Fruit fly (Drosophila melanogaster) whole organism, embryonic: Measurements from ENCODE around the gene NKCC.

Experiments
- Ada2b ChIP-seq: fragments of 200-800 bp; sonication (Bioruptor generic); IDR thresholded peaks from 2 replicates; pipeline ENCODE4 v1.3.6; 2022; ENCODE audit warnings: missing biosample characterization, missing genetic modification characterization
- Bdp1 ChIP-seq: fragments of 200-800 bp; sonication (Bioruptor generic); optimal IDR thresholded peaks from 3 replicates; lab custom pipeline; 2016; ENCODE audit warnings: missing biosample characterization, missing genetic modification characterization
- CG10274 ChIP-seq: fragments of 200-800 bp; sonication (Bioruptor generic); optimal IDR thresholded peaks from 3 replicates; lab custom pipeline; 2017; ENCODE audit warnings: missing biosample characterization, mild to moderate bottlenecking, missing genetic modification characterization
- CG10462 ChIP-seq: fragments of 200-800 bp; sonication (Bioruptor generic); optimal IDR thresholded peaks from 2 replicates; lab custom pipeline; 2016; ENCODE audit warnings: missing biosample characterization, missing genetic modification characterization
- CG10543 ChIP-seq: fragments of 200-800 bp; sonication (Bioruptor generic); optimal IDR thresholded peaks from 3 replicates; lab custom pipeline; 2017; ENCODE audit warnings: missing biosample characterization, mild to moderate bottlenecking, missing genetic modification characterization, moderate library complexity
- CG11504 ChIP-seq: fragments of 200-800 bp; sonication (Bioruptor generic); optimal IDR thresholded peaks from 3 replicates; lab custom pipeline; 2019; ENCODE audit warnings: missing biosample characterization, mild to moderate bottlenecking, missing genetic modification characterization, moderate library complexity
- CG12769 ChIP-seq: fragments of 200-800 bp; sonication (Bioruptor generic); optimal IDR thresholded peaks from 2 replicates; lab custom pipeline; 2019; ENCODE audit warnings: missing biosample characterization, mild to moderate bottlenecking, missing genetic modification characterization, moderate library complexity
- CG14050 ChIP-seq: fragments of 200-800 bp; sonication (Bioruptor generic); IDR thresholded peaks from 3 replicates; pipeline ENCODE4 v1.3.6; 2022; ENCODE audit warnings: missing biosample characterization, missing genetic modification characterization
- CG15269 ChIP-seq: fragments of 200-800 bp; sonication (Bioruptor generic); optimal IDR thresholded peaks from 2 replicates; lab custom pipeline; 2018; ENCODE audit warnings: missing biosample characterization, mild to moderate bottlenecking, missing genetic modification characterization, moderate library complexity
- CG15696 ChIP-seq: fragments of 200-800 bp; sonication (Bioruptor generic); optimal IDR thresholded peaks from 2 replicates; lab custom pipeline; 2019; ENCODE audit warnings: missing biosample characterization, mild to moderate bottlenecking, missing genetic modification characterization, moderate library complexity
- CG17568 ChIP-seq: fragments of 200-800 bp; sonication (Bioruptor generic); optimal IDR thresholded peaks from 2 replicates; lab custom pipeline; 2018; ENCODE audit warnings: missing biosample characterization, mild to moderate bottlenecking, missing genetic modification characterization, moderate library complexity
- CG2116 ChIP-seq: fragments of 200-800 bp; sonication (Bioruptor generic); optimal IDR thresholded peaks from 3 replicates; lab custom pipeline; 2018; ENCODE audit warnings: missing biosample characterization, mild to moderate bottlenecking, missing genetic modification characterization
- CG2120 ChIP-seq: fragments of 200-800 bp; sonication (Bioruptor generic); optimal IDR thresholded peaks from 3 replicates; lab custom pipeline; 2016; ENCODE audit warnings: missing biosample characterization, missing genetic modification characterization
- CG32532 ChIP-seq: fragments of 200-800 bp; sonication (Bioruptor generic); IDR thresholded peaks from 2 replicates; pipeline ENCODE4 v1.3.6; 2022; ENCODE audit warnings: missing biosample characterization, missing genetic modification characterization
- CG3281 ChIP-seq: fragments of 200-800 bp; sonication (Bioruptor generic); optimal IDR thresholded peaks from 3 replicates; lab custom pipeline; 2017; ENCODE audit warnings: missing biosample characterization, mild to moderate bottlenecking, missing genetic modification characterization
- CG6791 ChIP-seq: fragments of 200-800 bp; sonication (Bioruptor generic); IDR thresholded peaks from 3 replicates; pipeline ENCODE4 v1.3.6; 2022; ENCODE audit warnings: missing biosample characterization, missing genetic modification characterization; ENCODE audit not compliant: partially characterized antibody
- CG7271 ChIP-seq: fragments of 200-800 bp; sonication (Bioruptor generic); optimal IDR thresholded peaks from 2 replicates; lab custom pipeline; 2018; ENCODE audit warnings: missing biosample characterization, mild to moderate bottlenecking, missing genetic modification characterization, moderate library complexity
- CG9437 ChIP-seq: fragments of 200-800 bp; sonication (Bioruptor generic); optimal IDR thresholded peaks from 2 replicates; lab custom pipeline; 2018; ENCODE audit warnings: missing biosample characterization, mild to moderate bottlenecking, missing genetic modification characterization
- CG9609 ChIP-seq: fragments of 200-800 bp; sonication (Bioruptor generic); optimal IDR thresholded peaks from 3 replicates; lab custom pipeline; 2016; ENCODE audit warnings: missing biosample characterization, missing genetic modification characterization
- CoRest ChIP-seq: fragments of 200-800 bp; sonication (Bioruptor generic); optimal IDR thresholded peaks from 3 replicates; lab custom pipeline; 2018; ENCODE audit warnings: missing biosample characterization, mild to moderate bottlenecking, missing genetic modification characterization, moderate library complexity
- Doc3 ChIP-seq: fragments of 200-800 bp; sonication (Bioruptor generic); IDR thresholded peaks from 3 replicates; pipeline ENCODE4 v1.3.6; 2022; ENCODE audit warnings: missing biosample characterization, missing genetic modification characterization; ENCODE audit not compliant: partially characterized antibody
- Ets97D ChIP-seq: fragments of 200-800 bp; sonication (Bioruptor generic); optimal IDR thresholded peaks from 3 replicates; lab custom pipeline; 2016; ENCODE audit warnings: missing biosample characterization, missing genetic modification characterization
- Fer1 ChIP-seq: fragments of 200-800 bp; sonication (Bioruptor generic); optimal IDR thresholded peaks from 2 replicates; lab custom pipeline; 2017; ENCODE audit warnings: missing biosample characterization, mild to moderate bottlenecking, missing genetic modification characterization
- Fer3 ChIP-seq: fragments of 200-800 bp; sonication (Bioruptor generic); optimal IDR thresholded peaks from 2 replicates; lab custom pipeline; 2018; ENCODE audit warnings: missing biosample characterization, mild to moderate bottlenecking, missing genetic modification characterization, moderate library complexity
- HHEX ChIP-seq: fragments of 200-800 bp; sonication (Bioruptor generic); optimal IDR thresholded peaks from 3 replicates; lab custom pipeline; 2017; ENCODE audit warnings: missing biosample characterization, mild to moderate bottlenecking, missing genetic modification characterization, missing genetic modification reagents
- HmgD ChIP-seq: fragments of 200-800 bp; sonication (Bioruptor generic); optimal IDR thresholded peaks from 3 replicates; lab custom pipeline; 2016; ENCODE audit warnings: missing biosample characterization, missing genetic modification characterization
- Kr ChIP-seq: fragments of 200-800 bp; sonication (Bioruptor generic); optimal IDR thresholded peaks from 2 replicates; lab custom pipeline; 2017; ENCODE audit warnings: missing biosample characterization, mild to moderate bottlenecking, missing genetic modification characterization
- NfI ChIP-seq: fragments of 200-800 bp; sonication (Bioruptor generic); optimal IDR thresholded peaks from 3 replicates; lab custom pipeline; 2018; ENCODE audit warnings: missing biosample characterization, mild to moderate bottlenecking, missing genetic modification characterization, moderate library complexity
- Pdp1 ChIP-seq, 2 experiments: fragments of 200-800 bp; sonication (Bioruptor generic); optimal IDR thresholded peaks; 3 replicates each; lab custom pipeline; 2016; ENCODE audit warnings: missing biosample characterization in 2 of 2, missing genetic modification characterization in 2 of 2, mild to moderate bottlenecking in 1 of 2, moderate library complexity in 1 of 2
- Rfx ChIP-seq: fragments of 200-800 bp; sonication (Bioruptor generic); IDR thresholded peaks from 2 replicates; pipeline ENCODE4 v1.3.6; 2022; ENCODE audit warnings: missing biosample characterization, missing genetic modification characterization
- da ChIP-seq: fragments of 200-800 bp; sonication (Bioruptor generic); optimal IDR thresholded peaks from 2 replicates; lab custom pipeline; 2016; ENCODE audit warnings: missing biosample characterization, missing genetic modification characterization
- exex ChIP-seq: fragments of 200-800 bp; sonication (Bioruptor generic); optimal IDR thresholded peaks from 4 replicates; lab custom pipeline; 2018; ENCODE audit warnings: missing biosample characterization, mild to moderate bottlenecking, missing genetic modification characterization, moderate library complexity
- fd102C ChIP-seq: fragments of 200-800 bp; sonication (Bioruptor generic); optimal IDR thresholded peaks from 2 replicates; lab custom pipeline; 2018; ENCODE audit warnings: missing biosample characterization, mild to moderate bottlenecking, missing genetic modification characterization, moderate library complexity
- gem ChIP-seq: fragments of 200-800 bp; sonication (Bioruptor generic); optimal IDR thresholded peaks from 2 replicates; lab custom pipeline; 2019; ENCODE audit warnings: missing biosample characterization, mild to moderate bottlenecking, missing genetic modification characterization, moderate library complexity
- insv ChIP-seq, 2 experiments: fragments of 200-800 bp; sonication (Bioruptor generic); optimal IDR thresholded peaks; 3 replicates each; lab custom pipeline; 2016 to 2018; ENCODE audit warnings: missing biosample characterization in 2 of 2, missing genetic modification characterization in 2 of 2
- nerfin-2 ChIP-seq: fragments of 200-800 bp; sonication (Bioruptor generic); IDR thresholded peaks from 2 replicates; pipeline ENCODE4 v1.3.6; 2022; ENCODE audit warnings: missing biosample characterization, missing genetic modification characterization; ENCODE audit not compliant: partially characterized antibody
- sens-2 ChIP-seq: fragments of 200-800 bp; sonication (Bioruptor generic); IDR thresholded peaks from 2 replicates; pipeline ENCODE4 v1.3.6; 2022; ENCODE audit warnings: missing biosample characterization, missing genetic modification characterization
- sug ChIP-seq: fragments of 200-800 bp; optimal IDR thresholded peaks from 2 replicates; lab custom pipeline; 2019; ENCODE audit warnings: missing biosample characterization, mild to moderate bottlenecking, missing genetic modification characterization, moderate library complexity
- tap ChIP-seq: fragments of 200-800 bp; optimal IDR thresholded peaks from 3 replicates; lab custom pipeline; 2019; ENCODE audit warnings: missing biosample characterization, mild to moderate bottlenecking, missing genetic modification characterization, moderate library complexity
- tll ChIP-seq, 2 experiments: fragments of 200-800 bp in 1 of 2; fragments of >200 bp in 1 of 2; sonication (Bioruptor generic) in 1 of 2; optimal IDR thresholded peaks; 2 replicates each; lab custom pipeline; 2017 to 2019; ENCODE audit warnings: missing biosample characterization in 2 of 2, missing genetic modification characterization in 2 of 2, mild to moderate bottlenecking in 1 of 2, moderate library complexity in 1 of 2
- trem ChIP-seq: fragments of 200-800 bp; optimal IDR thresholded peaks from 3 replicates; lab custom pipeline; 2019; ENCODE audit warnings: missing biosample characterization, mild to moderate bottlenecking, missing genetic modification characterization, moderate library complexity
- wek ChIP-seq: fragments of 200-800 bp; sonication (Bioruptor generic); optimal IDR thresholded peaks from 3 replicates; lab custom pipeline; 2018; ENCODE audit warnings: missing biosample characterization, mild to moderate bottlenecking, missing genetic modification characterization, moderate library complexity

The NKCC gene

dm6 chr3R:5463199-5463949 lies 39.1 kb downstream of the NKCC start (continued):
- TF ChIP-seq Bdp1 (GFP tag; lab: Kevin White, UChicago), result no peak
- no peak for TF ChIP-seq HHEX (GFP tag; lab: Kevin White, UChicago)
- no peak for TF ChIP-seq CG2120 (GFP tag; lab: Kevin White, UChicago)
- TF ChIP-seq tll (GFP tag; optimal IDR thresholded peaks at IDR 0.05; lab: Kevin White, UChicago), result peak in 1 of 2 experiments; percentile 41
- TF ChIP-seq da, result no peak
- no peak for TF ChIP-seq CG9609
- no peak for TF ChIP-seq Kr (GFP tag; lab: Kevin White, UChicago)
- TF ChIP-seq CG32532, result 0 out of 2 replicates have a peak, but pooled peaks have one; percentile 34
- no peak for TF ChIP-seq NfI (GFP tag; lab: Kevin White, UChicago)
- TF ChIP-seq exex, result no peak
- no peak for TF ChIP-seq CG3281
- no peak for TF ChIP-seq CG9437 (GFP tag; lab: Kevin White, UChicago)
- no peak for TF ChIP-seq CG10462 (GFP tag; lab: Kevin White, UChicago)
- no peak for TF ChIP-seq fd102C
- TF ChIP-seq CG2116 (GFP tag; lab: Kevin White, UChicago), result peak; percentile 8
- TF ChIP-seq CG6791, result peak; percentile 66; the same call in 2 of the 3 replicates
- no peak for TF ChIP-seq gem (tag; lab: Kevin White, UChicago)
- TF ChIP-seq trem (tag; lab: Kevin White, UChicago), result peak; percentile 60
- TF ChIP-seq Ets97D, result peak; percentile 47
- peak; percentile 47 for TF ChIP-seq CG12769
- no peak for TF ChIP-seq Fer1 (GFP tag; lab: Kevin White, UChicago)
- TF ChIP-seq Fer3 (tag; lab: Kevin White, UChicago), result no peak
- TF ChIP-seq CG10543 (GFP tag; lab: Kevin White, UChicago), result no peak
- TF ChIP-seq CG10274 (GFP tag; lab: Kevin White, UChicago), result no peak
- no peak for TF ChIP-seq CG7271
- no peak for TF ChIP-seq CG17568
- no peak for TF ChIP-seq CG15696 (tag; lab: Kevin White, UChicago)
- no peak for TF ChIP-seq Doc3 (GFP tag; lab: Robert Waterston, UW)
- no peak for TF ChIP-seq tap
- no peak for TF ChIP-seq CG15269 (tag; lab: Kevin White, UChicago)
- no peak for TF ChIP-seq nerfin-2
- TF ChIP-seq insv (GFP tag; optimal IDR thresholded peaks at IDR 0.05; lab: Kevin White, UChicago), result peak in 1 of 2 experiments; percentile 40
- TF ChIP-seq wek, result no peak
- no peak for TF ChIP-seq HmgD (GFP tag; lab: Kevin White, UChicago)
- no peak for TF ChIP-seq sens-2 (GFP tag; lab: Robert Waterston, UW)
- no peak for TF ChIP-seq Ada2b
- TF ChIP-seq Rfx (GFP tag; lab: Robert Waterston, UW), result no peak
- no peak for TF ChIP-seq CG11504
- TF ChIP-seq CoRest (tag; lab: Kevin White, UChicago), result peak; percentile 9
- TF ChIP-seq, all 482 proteins: peak for 72

- TF ChIP-seq sug (tag; lab: Kevin White, UChicago) (peak; percentile 13), CG14050 (GFP tag; lab: Robert Waterston, UW) (no peak), exex (peak; percentile 52), Pdp1 (GFP tag; optimal IDR thresholded peaks at IDR 0.05; lab: Kevin White, UChicago) (peak in 1 of 2 experiments; percentile 92)
These were observed 43.9 kb downstream of the NKCC start for dm6 chr3R:5458627-5459026.
